Worm (Caenorhabditis elegans) whole organism, L4 larva: ENCODE data around the gene tag-120.

ENCODE experiments used
- fkh-10 ChIP-seq: fragments of 150-350 bp; optimal IDR thresholded peaks from 2 replicates; lab custom pipeline; 2014; ENCODE audit warnings: missing biosample characterization, missing genetic modification reagents, missing genetic modification characterization
- nhr-102 ChIP-seq: sonication (generic microtip); optimal IDR thresholded peaks from 2 replicates; lab custom pipeline; 2016; ENCODE audit warnings: mild to moderate bottlenecking, missing genetic modification characterization, moderate library complexity, missing compliant biosample characterization
- skn-1 ChIP-seq: fragments of 150-350 bp; optimal IDR thresholded peaks from 2 replicates; lab custom pipeline; 2014; ENCODE audit warnings: missing biosample characterization, missing genetic modification characterization
- unc-62 ChIP-seq, 3 experiments: fragments of 150-350 bp in 1 of 3; sonication (generic microtip); optimal IDR thresholded peaks in 2 of 3; peaks in 1 of 3; 1 replicate in 1 of 3; 2 replicates in 2 of 3; lab custom pipeline; 2014 to 2017; ENCODE audit warnings: missing biosample characterization in 3 of 3, missing genetic modification characterization in 3 of 3, missing genetic modification reagents in 3 of 3, missing genotype in 1 of 3

DNA sequence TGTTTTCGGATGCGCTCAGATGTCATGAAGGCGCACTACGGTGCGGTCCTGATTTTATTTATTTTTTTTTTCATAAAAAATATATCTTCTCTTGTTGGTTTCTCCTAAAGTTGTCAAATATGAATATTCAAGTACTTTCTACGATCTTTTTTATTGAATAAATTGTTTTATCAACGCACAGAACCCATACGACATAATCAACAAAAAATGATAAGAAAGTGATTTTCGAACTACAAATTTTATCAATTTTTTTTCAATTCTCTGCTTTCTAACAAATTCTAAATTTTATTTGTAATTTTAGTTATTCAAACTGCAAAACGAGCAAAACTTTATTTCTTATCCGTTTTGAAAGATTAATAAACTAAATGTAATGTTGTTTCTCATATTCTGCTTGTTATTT is 7.8 kb downstream of the tag-120 start:
- no peak for TF ChIP-seq unc-62 (GFP tag; optimal IDR thresholded peaks at IDR 0.05 in 1 of 2; lab: Kevin White, UChicago)
- no peak for TF ChIP-seq unc-62 (tag; optimal IDR thresholded peaks at IDR 0.05; lab: Kevin White, UChicago)
- no peak for TF ChIP-seq nhr-102 (tag; lab: Kevin White, UChicago)
- TF ChIP-seq skn-1 (tag; lab: Kevin White, UChicago): no peak
- TF ChIP-seq fkh-10: no peak
